Fruit fly (Drosophila melanogaster): ENCODE data around the gene Zip89B.

Gene Zip89B

dm6 chr3R:16349111-16349655 is 43.6 kb downstream of the Zip89B start, which contains the start of the genes CG14879 and Manf:
TSS of gene CG14879 (minus strand) at chr3R:16349226.
TSS of gene Manf (plus strand) at chr3R:16349404.
- TF ChIP-seq svp (GFP tag) (no peak), eg (GFP tag; IDR thresholded peaks at IDR 0.05) (no peak), Smox (GFP tag; optimal IDR thresholded peaks at IDR 0.05) (no peak), CG6163 (GFP tag; IDR thresholded peaks at IDR 0.05) (no peak), CG32006 (GFP tag; optimal IDR thresholded peaks at IDR 0.05) (no peak), CG11294 (GFP tag; IDR thresholded peaks at IDR 0.05) (no peak), Eip78C (GFP tag) (peak; percentile 28), dac (GFP tag; optimal IDR thresholded peaks at IDR 0.05) (no peak), fd59A (GFP tag; optimal IDR thresholded peaks at IDR 0.05) (no peak), CG1621 (tag; optimal IDR thresholded peaks at IDR 0.05) (peak; percentile 97), CG4318 (GFP tag; optimal IDR thresholded peaks at IDR 0.05) (no peak), CG10631 (GFP tag; optimal IDR thresholded peaks at IDR 0.05) (no peak), CG16779 (tag; optimal IDR thresholded peaks at IDR 0.05) (no peak), fkh (GFP tag; optimal IDR thresholded peaks at IDR 0.05) (peak; percentile 63), Lpt (GFP tag; optimal IDR thresholded peaks at IDR 0.05) (no peak), Met (GFP tag; optimal IDR thresholded peaks at IDR 0.05) (no peak), CG6854 (GFP tag; optimal IDR thresholded peaks at IDR 0.05) (no peak), topi (GFP tag; optimal IDR thresholded peaks at IDR 0.05) (peak; percentile 2), salr (GFP tag; optimal IDR thresholded peaks at IDR 0.05) (no peak), Eip75B (GFP tag; optimal IDR thresholded peaks at IDR 0.05) (no peak), CG3919 (GFP tag; optimal IDR thresholded peaks at IDR 0.05) (no peak), OdsH (GFP tag; optimal IDR thresholded peaks at IDR 0.05) (no peak), spab (GFP tag; optimal IDR thresholded peaks at IDR 0.05) (no peak), CG11762 (GFP tag; optimal IDR thresholded peaks at IDR 0.05; ENCODE audit: insufficient read depth) (no peak)

dm6 chr3R:16350400-16350799 is 44.8 kb downstream of the Zip89B start:
- TF ChIP-seq CG9139 (GFP tag; optimal IDR thresholded peaks at IDR 0.05), result no peak

- TF ChIP-seq CG4318 (GFP tag; optimal IDR thresholded peaks at IDR 0.05) (no peak), fkh (GFP tag; optimal IDR thresholded peaks at IDR 0.05) (no peak), CG11762 (GFP tag; optimal IDR thresholded peaks at IDR 0.05; ENCODE audit: insufficient read depth) (no peak), CG34406 (GFP tag; optimal IDR thresholded peaks at IDR 0.05) (no peak), svp (GFP tag) (peak; percentile 61), Eip75B (GFP tag; optimal IDR thresholded peaks at IDR 0.05) (peak; percentile 24), vri (GFP tag; optimal IDR thresholded peaks at IDR 0.05) (no peak), CG6854 (GFP tag; optimal IDR thresholded peaks at IDR 0.05) (no peak), CG3032 (tag; optimal IDR thresholded peaks at IDR 0.05) (no peak)
Observed at dm6 chr3R:16351044-16351443, 45.5 kb downstream of the Zip89B start.

dm6 chr3R:16352039-16352438 is 46.5 kb downstream of the Zip89B start:
- TF ChIP-seq CG1621 (tag; optimal IDR thresholded peaks at IDR 0.05) (no peak), CG10631 (GFP tag; optimal IDR thresholded peaks at IDR 0.05) (no peak), CG3919 (GFP tag; optimal IDR thresholded peaks at IDR 0.05) (no peak), Smox (GFP tag; optimal IDR thresholded peaks at IDR 0.05) (no peak), svp (GFP tag) (peak; percentile 100), Ets21C (GFP tag; optimal IDR thresholded peaks at IDR 0.05) (no peak), CG16779 (tag; optimal IDR thresholded peaks at IDR 0.05) (no peak)

dm6 chr3R:16353195-16353594 is 47.6 kb downstream of the Zip89B start:
- TF ChIP-seq CG1621 (tag; optimal IDR thresholded peaks at IDR 0.05) (peak; percentile 0), fd59A (GFP tag; optimal IDR thresholded peaks at IDR 0.05) (no peak)

dm6 chr3R:16353671-16354070 is 48.1 kb downstream of the Zip89B start:
- TF ChIP-seq Met (GFP tag; optimal IDR thresholded peaks at IDR 0.05) (no peak), svp (GFP tag) (peak; percentile 59)
